Worm (Caenorhabditis elegans) whole organism, mixed stage, embryonic: ENCODE data around the gene T28A8.2.

Source experiments
- ces-1 ChIP-seq: fragments of 150-350 bp; optimal IDR thresholded peaks from 2 replicates; lab custom pipeline; 2014; ENCODE audit warnings: missing biosample characterization, missing genetic modification reagents, missing genetic modification characterization
- nhr-28 ChIP-seq: fragments of 150-350 bp; optimal IDR thresholded peaks from 2 replicates; lab custom pipeline; 2014; ENCODE audit warnings: missing biosample characterization, missing genetic modification characterization
- snpc-4 ChIP-seq: fragments of 150-350 bp; optimal IDR thresholded peaks from 2 replicates; lab custom pipeline; 2014; ENCODE audit warnings: missing biosample characterization, missing genetic modification characterization

- TF ChIP-seq nhr-28 (tag; lab: Kevin White, UChicago): no peak
- TF ChIP-seq ces-1 (GFP tag; lab: Kevin White, UChicago): no peak
- TF ChIP-seq snpc-4 (tag; lab: Kevin White, UChicago): no peak
These were observed 21.0 kb downstream of the T28A8.2 start for ce11 chrIII:13474482-13474881.
